Worm (Caenorhabditis elegans): ENCODE data around the gene tmed-13.

ce11 chrIV:6460596-6460995 is 10.6 kb downstream of the tmed-13 start:
- TF ChIP-seq flt-1 (GFP tag; IDR thresholded peaks at IDR 0.05) (no peak), ztf-23 (GFP tag; IDR thresholded peaks at IDR 0.05) (no peak), ztf-29 (GFP tag; IDR thresholded peaks at IDR 0.05) (no peak), T22C8.4 (GFP tag; IDR thresholded peaks at IDR 0.05) (no peak), klf-2 (GFP tag; conservative IDR thresholded peaks at IDR 0.05) (no peak), med-1 (GFP tag; optimal IDR thresholded peaks at IDR 0.05; ENCODE audit: insufficient read depth) (no peak), cog-1 (tag; optimal IDR thresholded peaks at IDR 0.05) (no peak), tab-1 (GFP tag; IDR thresholded peaks at IDR 0.05) (no peak), ref-1 (GFP tag; conservative IDR thresholded peaks at IDR 0.05) (no peak)

All from whole organism, midembryonic.